Worm (Caenorhabditis elegans) whole organism, late embryonic: ENCODE measurements around the gene srh-7.
A peak's percentile ranks its signal among the peaks of the same experiment; 100 is the strongest.

Experiments
- F13H6.1 ChIP-seq: sonication (generic microtip); optimal IDR thresholded peaks from 2 replicates; lab custom pipeline; 2016; ENCODE audit warnings: missing genetic modification characterization, missing compliant biosample characterization
- K09A11.1 ChIP-seq: sonication (generic microtip); optimal IDR thresholded peaks from 2 replicates; lab custom pipeline; 2017; ENCODE audit warnings: antibody characterized with exemption, mild to moderate bottlenecking, missing genetic modification characterization, missing compliant biosample characterization; ENCODE audit not compliant: insufficient read depth
- T23F11.4 ChIP-seq: fragments of 200-800 bp; sonication (Bioruptor generic); optimal IDR thresholded peaks from 2 replicates; lab custom pipeline; 2018; ENCODE audit warnings: mild to moderate bottlenecking, missing genetic modification characterization, missing compliant biosample characterization
- Y22D7AL.16 ChIP-seq: sonication (generic microtip); optimal IDR thresholded peaks from 2 replicates; lab custom pipeline; 2016; ENCODE audit warnings: missing genetic modification characterization, missing compliant biosample characterization
- ahr-1 ChIP-seq: sonication (generic microtip); optimal IDR thresholded peaks from 2 replicates; lab custom pipeline; 2016; ENCODE audit warnings: missing genetic modification characterization, missing compliant biosample characterization
- ceh-18 ChIP-seq: sonication (generic microtip); optimal IDR thresholded peaks from 2 replicates; lab custom pipeline; 2016; ENCODE audit warnings: missing genetic modification characterization, missing compliant biosample characterization
- ceh-19 ChIP-seq: fragments of 200-800 bp; sonication (Bioruptor generic); optimal IDR thresholded peaks from 2 replicates; lab custom pipeline; 2018; ENCODE audit warnings: mild to moderate bottlenecking, missing genetic modification characterization, missing compliant biosample characterization
- ceh-24 ChIP-seq: sonication (generic microtip); optimal IDR thresholded peaks from 2 replicates; lab custom pipeline; 2016; ENCODE audit warnings: mild to moderate bottlenecking, missing genetic modification characterization, missing compliant biosample characterization
- ceh-30 ChIP-seq: fragments of 150-350 bp; optimal IDR thresholded peaks from 2 replicates; lab custom pipeline; 2014; ENCODE audit warnings: missing biosample characterization, missing genetic modification characterization
- ceh-31 ChIP-seq: sonication (generic microtip); optimal IDR thresholded peaks from 2 replicates; lab custom pipeline; 2016; ENCODE audit warnings: missing genetic modification characterization, missing compliant biosample characterization
- ceh-45 ChIP-seq: fragments of 200-800 bp; sonication (Bioruptor generic); IDR thresholded peaks from 2 replicates; pipeline ENCODE4 v1.3.6; 2022; ENCODE audit warnings: missing genetic modification reagents, missing genetic modification characterization, missing compliant biosample characterization
- ceh-48 ChIP-seq: sonication (generic microtip); optimal IDR thresholded peaks from 2 replicates; lab custom pipeline; 2016; ENCODE audit warnings: missing genetic modification characterization, inconsistent platforms, missing compliant biosample characterization
- ceh-6 ChIP-seq: fragments of 200-800 bp; sonication (Bioruptor generic); optimal IDR thresholded peaks from 2 replicates; lab custom pipeline; 2018; ENCODE audit warnings: mild to moderate bottlenecking, missing genetic modification characterization, missing compliant biosample characterization
- che-1 ChIP-seq: sonication (generic microtip); optimal IDR thresholded peaks from 2 replicates; lab custom pipeline; 2016; ENCODE audit warnings: mild to moderate bottlenecking, missing genetic modification characterization, missing compliant biosample characterization
- ets-4 ChIP-seq: sonication (generic microtip); optimal IDR thresholded peaks from 2 replicates; lab custom pipeline; 2016; ENCODE audit warnings: missing genetic modification characterization, missing compliant biosample characterization
- eyg-1 ChIP-seq: sonication (generic microtip); optimal IDR thresholded peaks from 2 replicates; lab custom pipeline; 2016; ENCODE audit warnings: missing genotype, missing genetic modification characterization, missing compliant biosample characterization
- fax-1 ChIP-seq: sonication (generic microtip); optimal IDR thresholded peaks from 2 replicates; lab custom pipeline; 2016; ENCODE audit warnings: missing genotype, missing genetic modification characterization, missing compliant biosample characterization
- fkh-10 ChIP-seq: fragments of 150-350 bp; optimal IDR thresholded peaks from 2 replicates; lab custom pipeline; 2014; ENCODE audit warnings: missing biosample characterization, missing genetic modification reagents, missing genetic modification characterization
- fkh-6 ChIP-seq: sonication (generic microtip); optimal IDR thresholded peaks from 2 replicates; lab custom pipeline; 2016; ENCODE audit warnings: missing genetic modification characterization, missing compliant biosample characterization
- gmeb-2 ChIP-seq: sonication (generic microtip); optimal IDR thresholded peaks from 2 replicates; lab custom pipeline; 2016; ENCODE audit warnings: missing genetic modification characterization, inconsistent platforms, missing compliant biosample characterization
- hlh-6 ChIP-seq: sonication (generic microtip); optimal IDR thresholded peaks from 2 replicates; lab custom pipeline; 2016; ENCODE audit warnings: missing genotype, missing genetic modification characterization, missing compliant biosample characterization
- hlh-8 ChIP-seq: sonication (generic microtip); optimal IDR thresholded peaks from 2 replicates; lab custom pipeline; 2016; ENCODE audit warnings: missing genotype, missing genetic modification characterization, missing compliant biosample characterization
- lim-6 ChIP-seq: sonication (generic microtip); optimal IDR thresholded peaks from 2 replicates; lab custom pipeline; 2016; ENCODE audit warnings: missing genetic modification characterization, missing compliant biosample characterization
- madf-2 ChIP-seq: sonication (generic microtip); optimal IDR thresholded peaks from 2 replicates; lab custom pipeline; 2017; ENCODE audit warnings: missing genetic modification characterization, missing compliant biosample characterization
- mec-3 ChIP-seq: sonication (generic microtip); optimal IDR thresholded peaks from 2 replicates; lab custom pipeline; 2016; ENCODE audit warnings: borderline replicate concordance, missing genetic modification characterization, missing compliant biosample characterization
- nfya-1 ChIP-seq: sonication (generic microtip); optimal IDR thresholded peaks from 2 replicates; lab custom pipeline; 2017; ENCODE audit warnings: missing genetic modification characterization, mild to moderate bottlenecking, missing compliant biosample characterization, antibody characterized with exemption, moderate library complexity
- odd-2 ChIP-seq: sonication (generic microtip); optimal IDR thresholded peaks from 2 replicates; lab custom pipeline; 2017; ENCODE audit warnings: antibody characterized with exemption, mild to moderate bottlenecking, missing genetic modification characterization, missing compliant biosample characterization
- pag-3 ChIP-seq: sonication (generic microtip); optimal IDR thresholded peaks from 2 replicates; lab custom pipeline; 2016; ENCODE audit warnings: missing compliant biosample characterization, missing genetic modification characterization, borderline replicate concordance
- pat-9 ChIP-seq: fragments of 200-800 bp; sonication (Bioruptor generic); optimal IDR thresholded peaks from 2 replicates; lab custom pipeline; 2018; ENCODE audit warnings: mild to moderate bottlenecking, missing genetic modification characterization, moderate library complexity, missing compliant biosample characterization
- pha-2 ChIP-seq: sonication (generic microtip); optimal IDR thresholded peaks from 2 replicates; lab custom pipeline; 2017; ENCODE audit warnings: mild to moderate bottlenecking, missing genetic modification characterization, missing compliant biosample characterization
- pha-4 ChIP-seq: fragments of 150-350 bp; optimal IDR thresholded peaks from 2 replicates; lab custom pipeline; 2018; ENCODE audit warnings: missing biosample characterization, missing genetic modification reagents, missing genetic modification characterization
- ref-2 ChIP-seq: sonication (generic microtip); optimal IDR thresholded peaks from 2 replicates; lab custom pipeline; 2016; ENCODE audit warnings: missing genetic modification characterization, missing compliant biosample characterization
- rnt-1 ChIP-seq: sonication (generic microtip); optimal IDR thresholded peaks from 2 replicates; lab custom pipeline; 2016; ENCODE audit warnings: missing genetic modification characterization, missing compliant biosample characterization
- sdc-2 ChIP-seq: sonication (generic microtip); optimal IDR thresholded peaks from 2 replicates; lab custom pipeline; 2016; ENCODE audit warnings: missing genotype, missing genetic modification characterization, missing compliant biosample characterization
- sox-2 ChIP-seq: fragments of 200-800 bp; sonication (Bioruptor generic); IDR thresholded peaks from 2 replicates; pipeline ENCODE4 v1.3.6; 2022; ENCODE audit warnings: missing genetic modification reagents, missing genetic modification characterization, missing compliant biosample characterization
- syd-9 ChIP-seq: sonication (generic microtip); optimal IDR thresholded peaks from 2 replicates; lab custom pipeline; 2016; ENCODE audit warnings: mild to moderate bottlenecking, missing genetic modification characterization, moderate library complexity, missing compliant biosample characterization
- tbx-7 ChIP-seq: sonication (generic microtip); optimal IDR thresholded peaks from 2 replicates; lab custom pipeline; 2016; ENCODE audit warnings: missing genotype, missing genetic modification characterization, missing compliant biosample characterization
- ttx-3 ChIP-seq: sonication (generic microtip); optimal IDR thresholded peaks from 2 replicates; lab custom pipeline; 2016; ENCODE audit warnings: missing genetic modification reagents, missing genetic modification characterization, missing compliant biosample characterization
- unc-42 ChIP-seq: sonication (generic microtip); optimal IDR thresholded peaks from 2 replicates; lab custom pipeline; 2016; ENCODE audit warnings: missing genotype, missing genetic modification characterization, missing compliant biosample characterization
- unc-55 ChIP-seq: sonication (generic microtip); optimal IDR thresholded peaks from 2 replicates; lab custom pipeline; 2017; ENCODE audit warnings: missing biosample characterization, missing genetic modification reagents, missing genetic modification characterization
- unc-86 ChIP-seq: sonication (generic microtip); optimal IDR thresholded peaks from 2 replicates; lab custom pipeline; 2016; ENCODE audit warnings: missing genetic modification characterization, missing compliant biosample characterization

The srh-7 gene

ce11 chrV:4021776-4022175 is 13.7 kb downstream of the srh-7 start, which contains the start of gene K09D9.14:
Gene K09D9.14, minus strand, starts transcription at chrV:4021876.
- no peak for TF ChIP-seq F13H6.1 (tag; lab: Kevin White, UChicago)
- TF ChIP-seq sdc-2 (tag; lab: Kevin White, UChicago): no peak
- no peak for TF ChIP-seq pag-3 (tag; lab: Kevin White, UChicago)
- no peak for TF ChIP-seq eyg-1
- no peak for TF ChIP-seq pat-9 (tag; lab: Kevin White, UChicago)
- TF ChIP-seq hlh-8: no peak
- TF ChIP-seq ceh-30 (tag; lab: Kevin White, UChicago): no peak
- no peak for TF ChIP-seq ttx-3 (tag; lab: Kevin White, UChicago)
- no peak for TF ChIP-seq Y22D7AL.16 (tag; lab: Kevin White, UChicago)
- TF ChIP-seq sox-2 (GFP tag; lab: Robert Waterston, UW): no peak
- TF ChIP-seq lim-6 (tag; lab: Kevin White, UChicago): no peak
- no peak for TF ChIP-seq mec-3
- no peak for TF ChIP-seq fkh-6 (tag; lab: Kevin White, UChicago)
- no peak for TF ChIP-seq ceh-6 (GFP tag; lab: Kevin White, UChicago)
- no peak for TF ChIP-seq syd-9 (tag; lab: Kevin White, UChicago)
- TF ChIP-seq, all 69 proteins: peak for 0

ce11 chrV:4022309-4022708 is 14.3 kb downstream of the srh-7 start, which contains the start of gene cyp-35A3:
Gene cyp-35A3, plus strand, starts transcription at chrV:4022609.
- TF ChIP-seq gmeb-2 (tag; lab: Kevin White, UChicago) (no peak), ceh-6 (GFP tag; lab: Kevin White, UChicago) (no peak), fax-1 (tag; lab: Kevin White, UChicago) (no peak), pha-2 (tag; lab: Kevin White, UChicago) (no peak), ceh-24 (tag; lab: Kevin White, UChicago) (no peak), ttx-3 (tag; lab: Kevin White, UChicago) (no peak), fkh-10 (GFP tag; lab: Kevin White, UChicago) (no peak), madf-2 (no peak), pha-4 (no peak)

- TF ChIP-seq ahr-1 (no peak), K09A11.1 (tag; lab: Kevin White, UChicago) (no peak), madf-2 (no peak), odd-2 (tag; lab: Kevin White, UChicago) (no peak), rnt-1 (no peak), gmeb-2 (tag; lab: Kevin White, UChicago) (no peak)
- TF ChIP-seq, all 69 proteins: peak for 0
Observed at ce11 chrV:4024777-4025176, 16.8 kb downstream of the srh-7 start, which contains the start of gene K09D9.1. Gene K09D9.1, plus strand, starts transcription at chrV:4025047.

- TF ChIP-seq ceh-19 (GFP tag; lab: Kevin White, UChicago) (no peak), che-1 (no peak), ceh-31 (tag; lab: Kevin White, UChicago) (peak; percentile 31), nfya-1 (tag; lab: Kevin White, UChicago) (peak; percentile 49), ceh-24 (tag; lab: Kevin White, UChicago) (no peak), F13H6.1 (tag; lab: Kevin White, UChicago) (no peak), ceh-45 (GFP tag; lab: Robert Waterston, UW) (no peak), unc-42 (peak; percentile 3), mec-3 (no peak), ceh-18 (no peak), ets-4 (no peak), odd-2 (tag; lab: Kevin White, UChicago) (no peak), ceh-6 (GFP tag; lab: Kevin White, UChicago) (no peak), ttx-3 (tag; lab: Kevin White, UChicago) (no peak), hlh-6 (no peak), hlh-8 (no peak), T23F11.4 (GFP tag; lab: Kevin White, UChicago) (no peak), ceh-48 (tag; lab: Kevin White, UChicago) (no peak), pha-2 (tag; lab: Kevin White, UChicago) (no peak), pha-4 (no peak), unc-86 (tag; lab: Kevin White, UChicago) (no peak), ahr-1 (no peak), ref-2 (tag; lab: Kevin White, UChicago) (peak; percentile 60), unc-55 (no peak), tbx-7 (tag; lab: Kevin White, UChicago) (no peak)
- TF ChIP-seq, all 69 proteins: peak for 4
Observed at ce11 chrV:4029627-4030026, 21.6 kb downstream of the srh-7 start.
